Worm (Caenorhabditis elegans) whole organism, midembryonic: ENCODE results near the gene gad-2.

Source experiments
- T22C8.4 ChIP-seq: fragments of 200-800 bp; sonication (Bioruptor generic); IDR thresholded peaks from 2 replicates; pipeline ENCODE4 v1.3.6; 2022; ENCODE audit warnings: missing genetic modification characterization, missing compliant biosample characterization
- cog-1 ChIP-seq: sonication (generic microtip); optimal IDR thresholded peaks from 2 replicates; lab custom pipeline; 2016; ENCODE audit warnings: missing genetic modification characterization, missing compliant biosample characterization
- flt-1 ChIP-seq: fragments of 200-800 bp; sonication (Bioruptor generic); IDR thresholded peaks from 2 replicates; pipeline ENCODE4 v1.3.6; 2022; ENCODE audit warnings: missing genetic modification characterization, missing compliant biosample characterization
- klf-2 ChIP-seq: fragments of 200-800 bp; sonication (Bioruptor generic); conservative IDR thresholded peaks from 2 replicates; pipeline ENCODE4 v1.3.6; 2022; ENCODE audit warnings: missing genetic modification reagents, missing genetic modification characterization, missing compliant biosample characterization
- med-1 ChIP-seq: sonication (generic microtip); optimal IDR thresholded peaks from 2 replicates; lab custom pipeline; 2017; ENCODE audit warnings: missing genetic modification characterization, mild to moderate bottlenecking, missing compliant biosample characterization, antibody characterized with exemption, missing genetic modification reagents; ENCODE audit not compliant: insufficient read depth
- ref-1 ChIP-seq: fragments of 200-800 bp; sonication (Bioruptor generic); conservative IDR thresholded peaks from 2 replicates; pipeline ENCODE4 v1.3.6; 2022; ENCODE audit warnings: missing genetic modification reagents, missing genetic modification characterization, missing compliant biosample characterization
- tab-1 ChIP-seq: fragments of 200-800 bp; sonication (Bioruptor generic); IDR thresholded peaks from 2 replicates; pipeline ENCODE4 v1.3.6; 2022; ENCODE audit warnings: missing genetic modification characterization, missing compliant biosample characterization
- ztf-23 ChIP-seq: fragments of 200-800 bp; sonication (Bioruptor generic); IDR thresholded peaks from 2 replicates; pipeline ENCODE4 v1.3.6; 2022; ENCODE audit warnings: missing genetic modification reagents, missing genetic modification characterization, missing compliant biosample characterization
- ztf-29 ChIP-seq: fragments of 200-800 bp; sonication (Bioruptor generic); IDR thresholded peaks from 2 replicates; pipeline ENCODE4 v1.3.6; 2022; ENCODE audit warnings: missing genetic modification reagents, missing genetic modification characterization, missing compliant biosample characterization

Gene gad-2

DNA sequence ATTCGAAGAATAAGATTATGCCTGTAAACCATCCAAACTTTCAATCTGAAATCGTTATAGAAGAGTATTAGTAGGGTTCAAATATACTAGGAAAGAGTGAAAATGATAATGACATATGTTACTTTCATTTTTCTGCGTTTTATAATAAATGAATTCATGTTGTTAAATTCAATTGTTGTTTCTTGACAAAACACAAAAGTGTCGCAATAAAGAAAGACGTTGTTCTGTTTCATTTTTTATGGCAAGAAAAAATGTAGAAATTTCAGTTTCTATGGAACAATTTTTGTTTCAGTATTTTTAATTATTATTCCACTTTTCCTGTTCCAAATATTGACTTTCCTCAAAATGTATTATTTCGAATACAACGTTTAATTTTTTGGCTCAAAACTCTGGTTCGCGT is 7.5 kb downstream of the gad-2 start, which contains the start of gene C10A4.4:
TSS of gene C10A4.4 (plus strand) at position 301 of the 400 bp plus-strand sequence.
- TF ChIP-seq med-1 (GFP tag; lab: Kevin White, UChicago) (no peak), T22C8.4 (GFP tag; lab: Robert Waterston, UW) (no peak), flt-1 (GFP tag; lab: Robert Waterston, UW) (no peak), ztf-23 (no peak), klf-2 (no peak), cog-1 (tag; lab: Kevin White, UChicago) (no peak), ztf-29 (GFP tag; lab: Robert Waterston, UW) (no peak), ref-1 (GFP tag; lab: Robert Waterston, UW) (no peak), tab-1 (GFP tag; lab: Robert Waterston, UW) (no peak)

DNA sequence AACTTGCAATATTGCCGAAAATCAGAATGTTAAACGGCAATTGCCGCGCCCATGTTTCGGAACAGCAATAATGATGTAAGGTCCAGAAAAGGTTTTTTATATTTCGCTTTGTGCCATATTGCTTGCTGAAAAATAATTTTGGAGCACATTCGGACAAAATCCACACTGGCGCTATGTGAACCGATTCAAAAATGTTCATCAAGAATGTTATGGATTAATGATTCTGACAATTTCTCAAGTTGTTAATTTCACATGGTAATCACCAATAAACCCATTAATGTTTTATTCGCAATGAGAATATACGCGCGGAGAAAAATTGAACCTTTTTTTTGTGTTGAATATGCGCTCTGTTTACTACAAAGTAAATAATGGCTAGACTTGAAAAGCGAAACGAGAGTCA is 11.3 kb downstream of the gad-2 start:
- no peak for TF ChIP-seq flt-1 (GFP tag; lab: Robert Waterston, UW)

DNA sequence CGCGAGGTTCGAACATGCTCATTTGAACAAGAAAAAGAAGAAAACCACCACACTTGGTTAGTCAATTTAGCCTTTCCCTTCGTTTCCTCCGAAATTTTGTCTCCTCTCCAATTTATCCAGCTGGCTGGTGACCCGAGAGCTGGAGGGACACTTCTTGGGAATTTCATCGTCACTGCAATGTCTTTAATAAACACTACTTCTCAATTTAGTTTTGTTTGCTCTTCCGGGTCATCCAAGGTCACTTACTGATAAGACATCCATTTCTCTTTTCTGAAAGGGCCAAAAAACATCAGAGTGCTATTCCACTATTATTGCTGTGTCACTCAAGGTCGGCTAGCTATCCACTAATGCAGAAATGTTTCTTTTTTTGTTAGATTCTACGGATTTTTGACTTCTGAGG is 12.1 kb downstream of the gad-2 start, which contains the start of gene C10A4.3:
TSS of gene C10A4.3 (plus strand) at position 301 of the 400 bp plus-strand sequence.
- TF ChIP-seq ztf-23 (no peak), tab-1 (GFP tag; lab: Robert Waterston, UW) (no peak), klf-2 (no peak), T22C8.4 (GFP tag; lab: Robert Waterston, UW) (no peak), flt-1 (GFP tag; lab: Robert Waterston, UW) (no peak), med-1 (GFP tag; lab: Kevin White, UChicago) (no peak), ref-1 (GFP tag; lab: Robert Waterston, UW) (no peak), ztf-29 (GFP tag; lab: Robert Waterston, UW) (no peak), cog-1 (tag; lab: Kevin White, UChicago) (no peak)

DNA sequence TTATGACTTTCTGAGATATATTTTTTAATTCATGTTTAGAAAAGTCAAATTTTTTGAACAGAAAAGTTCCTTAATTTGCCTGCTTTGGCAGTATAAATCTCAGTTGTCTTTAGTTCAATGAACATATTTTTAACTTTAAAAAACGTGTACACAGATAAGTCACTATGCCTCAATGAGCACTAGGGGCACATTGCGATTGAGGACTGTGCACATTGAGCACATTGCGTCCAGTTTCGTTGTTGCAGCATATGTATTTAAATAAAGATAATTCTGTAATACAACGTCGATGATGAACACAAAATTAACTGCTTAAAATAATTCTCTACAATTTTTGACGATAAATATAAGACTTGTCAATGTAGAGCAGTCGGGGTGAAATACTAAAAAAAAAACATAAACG is 14.5 kb downstream of the gad-2 start:
- TF ChIP-seq ref-1 (GFP tag; lab: Robert Waterston, UW) (no peak), cog-1 (tag; lab: Kevin White, UChicago) (no peak), klf-2 (no peak), tab-1 (GFP tag; lab: Robert Waterston, UW) (no peak), flt-1 (GFP tag; lab: Robert Waterston, UW) (no peak), ztf-29 (GFP tag; lab: Robert Waterston, UW) (no peak), med-1 (GFP tag; lab: Kevin White, UChicago) (no peak), ztf-23 (no peak), T22C8.4 (GFP tag; lab: Robert Waterston, UW) (no peak)

DNA sequence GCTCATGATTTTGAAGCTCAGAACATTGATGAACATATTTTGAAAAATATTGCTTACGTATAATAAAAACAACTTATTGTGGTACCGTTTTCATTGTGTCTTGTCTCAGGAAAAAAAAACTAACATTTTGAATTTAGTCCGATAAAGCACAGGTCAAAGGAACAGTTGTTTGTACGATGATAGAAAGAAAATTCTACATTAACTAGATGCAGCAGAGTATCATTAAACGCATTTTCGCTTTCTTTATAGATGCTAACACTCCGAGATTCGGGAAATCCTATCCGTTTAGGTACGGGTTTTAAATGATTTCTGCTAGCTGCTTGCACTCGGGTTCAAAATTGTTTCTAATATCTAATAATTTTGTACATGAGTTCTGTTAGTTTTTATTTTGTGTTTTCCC is 15.8 kb downstream of the gad-2 start:
- TF ChIP-seq ztf-23 (no peak), klf-2 (no peak), ztf-29 (GFP tag; lab: Robert Waterston, UW) (no peak), med-1 (GFP tag; lab: Kevin White, UChicago) (no peak), cog-1 (tag; lab: Kevin White, UChicago) (no peak), flt-1 (GFP tag; lab: Robert Waterston, UW) (no peak)

DNA sequence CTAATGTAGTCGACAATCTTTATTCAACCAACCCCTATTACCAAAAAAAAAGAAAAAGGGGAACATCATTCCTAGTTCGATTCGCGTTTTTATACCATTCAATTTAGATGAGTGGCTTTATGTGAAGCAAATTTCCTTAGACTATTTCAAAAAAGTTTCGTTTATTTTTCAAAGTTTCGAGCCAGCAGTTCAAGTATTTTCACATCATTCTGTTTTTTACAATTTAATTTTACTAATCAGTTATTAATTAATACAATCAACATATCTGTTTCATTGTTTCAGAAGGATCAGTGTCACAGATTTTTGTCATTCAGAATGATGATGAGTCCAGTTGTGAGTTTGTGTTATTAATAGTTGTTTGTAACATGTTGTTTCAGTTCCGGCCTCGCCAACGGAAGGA is 16.7 kb downstream of the gad-2 start, which contains the start of gene C10A4.2:
TSS of gene C10A4.2 (plus strand) at position 301 of the 400 bp plus-strand sequence.
- no peak for TF ChIP-seq klf-2
- no peak for TF ChIP-seq cog-1 (tag; lab: Kevin White, UChicago)
- TF ChIP-seq med-1 (GFP tag; lab: Kevin White, UChicago): no peak
- no peak for TF ChIP-seq flt-1 (GFP tag; lab: Robert Waterston, UW)
- no peak for TF ChIP-seq T22C8.4 (GFP tag; lab: Robert Waterston, UW)
- TF ChIP-seq tab-1 (GFP tag; lab: Robert Waterston, UW): no peak
- no peak for TF ChIP-seq ztf-29 (GFP tag; lab: Robert Waterston, UW)
- TF ChIP-seq ref-1 (GFP tag; lab: Robert Waterston, UW): no peak
- TF ChIP-seq ztf-23: no peak

DNA sequence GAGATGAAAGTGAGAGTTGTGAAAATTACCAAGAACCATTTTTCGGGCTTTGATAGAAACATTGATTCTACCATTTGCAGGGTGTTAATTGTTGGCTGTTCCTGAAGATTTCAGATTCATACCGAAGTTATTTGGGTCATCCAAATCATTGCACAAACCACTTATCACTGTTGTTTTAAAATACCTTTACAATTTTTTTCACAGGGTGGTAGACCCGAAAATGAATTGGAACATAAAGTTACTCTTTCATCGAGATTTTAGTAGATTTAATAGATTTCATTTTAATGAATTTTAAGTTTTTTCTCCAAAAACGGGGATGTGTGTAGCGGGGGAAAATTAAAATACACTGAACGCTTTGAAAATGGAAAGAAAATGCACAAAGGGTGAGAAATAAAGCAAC is 22.2 kb downstream of the gad-2 start, which contains the start of gene C10A4.7:
TSS of gene C10A4.7 (minus strand) at position 101 of the 400 bp plus-strand sequence.
- TF ChIP-seq tab-1 (GFP tag; lab: Robert Waterston, UW) (no peak), ztf-29 (GFP tag; lab: Robert Waterston, UW) (no peak), klf-2 (no peak), ztf-23 (no peak)

DNA sequence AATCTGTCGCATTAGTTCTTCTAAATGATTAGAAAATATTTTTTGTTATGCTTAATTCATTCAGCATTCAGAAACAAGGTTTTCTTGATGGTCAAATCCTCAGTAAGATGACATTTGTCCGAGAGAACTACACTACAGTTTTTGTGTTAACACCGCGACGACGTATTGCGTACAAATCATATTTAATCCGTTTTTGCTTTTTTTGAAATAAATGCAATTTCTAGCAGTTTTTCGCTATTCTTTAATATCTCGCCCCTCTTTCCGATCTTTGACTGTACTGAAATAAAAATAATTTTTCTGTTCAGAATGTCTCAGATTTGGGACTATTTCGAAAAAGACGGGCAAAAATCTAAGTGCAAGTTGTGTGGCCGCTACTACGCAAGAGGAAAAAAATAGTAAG is 22.8 kb downstream of the gad-2 start, which contains the start of gene C10A4.1:
TSS of gene C10A4.1 (plus strand) at position 301 of the 400 bp plus-strand sequence.
- no peak for TF ChIP-seq T22C8.4 (GFP tag; lab: Robert Waterston, UW)
- TF ChIP-seq cog-1 (tag; lab: Kevin White, UChicago): no peak
- TF ChIP-seq klf-2: no peak
- TF ChIP-seq med-1 (GFP tag; lab: Kevin White, UChicago): no peak
- no peak for TF ChIP-seq ref-1 (GFP tag; lab: Robert Waterston, UW)
- TF ChIP-seq flt-1 (GFP tag; lab: Robert Waterston, UW): no peak
- TF ChIP-seq tab-1 (GFP tag; lab: Robert Waterston, UW): no peak

DNA sequence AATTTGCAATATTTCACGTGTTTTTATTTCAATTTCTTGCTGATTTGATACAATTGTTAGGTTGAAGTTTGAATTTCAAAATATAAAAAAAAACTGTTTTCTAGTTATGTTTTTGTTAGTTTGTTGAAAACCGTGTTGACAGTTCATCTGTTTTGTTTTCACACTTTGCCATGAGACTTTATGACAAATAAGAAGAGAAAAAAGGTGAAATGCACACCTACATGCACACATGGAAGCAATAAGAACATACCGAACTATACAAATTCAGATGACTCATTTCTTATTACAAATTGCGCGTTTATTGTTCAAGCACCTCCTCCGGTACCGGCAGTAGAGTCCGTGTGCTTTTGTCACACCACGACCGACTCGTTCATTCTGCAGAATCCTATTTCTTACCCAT is 27.3 kb downstream of the gad-2 start, which contains the start of gene C10A4.9:
TSS of gene C10A4.9 (plus strand) at position 301 of the 400 bp plus-strand sequence.
- TF ChIP-seq cog-1 (tag; lab: Kevin White, UChicago) (no peak), ref-1 (GFP tag; lab: Robert Waterston, UW) (no peak), flt-1 (GFP tag; lab: Robert Waterston, UW) (no peak), ztf-29 (GFP tag; lab: Robert Waterston, UW) (no peak), med-1 (GFP tag; lab: Kevin White, UChicago) (no peak), T22C8.4 (GFP tag; lab: Robert Waterston, UW) (no peak), ztf-23 (no peak), klf-2 (no peak), tab-1 (GFP tag; lab: Robert Waterston, UW) (no peak)

DNA sequence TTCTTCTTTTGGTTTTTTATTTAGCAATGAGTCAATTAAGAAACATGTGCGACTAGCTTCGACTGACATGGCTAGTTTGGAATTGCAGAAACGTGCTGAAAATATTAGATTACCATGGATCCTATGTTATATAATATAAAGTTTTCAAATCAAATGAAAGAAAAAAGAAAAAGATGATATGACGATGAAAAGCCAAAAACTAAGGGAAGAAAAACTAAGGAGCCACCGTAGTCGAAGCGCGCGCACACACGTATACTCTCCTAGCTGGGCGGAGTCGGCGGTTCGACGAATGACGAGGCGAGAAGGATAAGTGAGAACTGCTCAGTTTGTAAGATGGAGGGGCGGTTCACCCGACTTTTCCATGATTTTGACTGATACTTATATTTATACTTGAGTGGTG is 31.5 kb downstream of the gad-2 start, which contains the start of gene mnm-2:
TSS of gene mnm-2 (minus strand) at position 101 of the 400 bp plus-strand sequence.
- TF ChIP-seq ztf-29 (GFP tag; lab: Robert Waterston, UW) (no peak), flt-1 (GFP tag; lab: Robert Waterston, UW) (no peak), ref-1 (GFP tag; lab: Robert Waterston, UW) (no peak), cog-1 (tag; lab: Kevin White, UChicago) (no peak), T22C8.4 (GFP tag; lab: Robert Waterston, UW) (no peak), tab-1 (GFP tag; lab: Robert Waterston, UW) (no peak), med-1 (GFP tag; lab: Kevin White, UChicago) (no peak), klf-2 (no peak), ztf-23 (no peak)
